Worm (Caenorhabditis elegans) whole organism, young adult: ENCODE results near the gene F07C6.4.

ENCODE experiments used
- B0035.1 ChIP-seq: sonication (generic microtip); optimal IDR thresholded peaks from 2 replicates; lab custom pipeline; 2016; ENCODE audit warnings: missing genetic modification characterization, mild to moderate bottlenecking, missing compliant biosample characterization, missing genotype, missing genetic modification reagents
- B0261.1 ChIP-seq: sonication (generic microtip); optimal IDR thresholded peaks from 2 replicates; lab custom pipeline; 2016; ENCODE audit warnings: mild to moderate bottlenecking, missing genetic modification characterization, moderate library complexity, missing compliant biosample characterization
- C06A6.2 ChIP-seq: fragments of 200-800 bp; sonication (Bioruptor generic); conservative IDR thresholded peaks from 2 replicates; pipeline ENCODE4 v1.3.6; 2022; ENCODE audit warnings: missing genetic modification characterization, missing compliant biosample characterization
- C17E4.6 ChIP-seq: fragments of 200-800 bp; sonication (Bioruptor generic); IDR thresholded peaks from 2 replicates; pipeline ENCODE4 v1.3.6; 2022; ENCODE audit warnings: missing genetic modification reagents, missing genetic modification characterization, missing compliant biosample characterization
- D2030.7 ChIP-seq: fragments of 200-800 bp; sonication (Bioruptor generic); IDR thresholded peaks from 2 replicates; pipeline ENCODE4 v1.3.6; 2022; ENCODE audit warnings: missing genetic modification reagents, missing genetic modification characterization, missing compliant biosample characterization
- F10E7.11 ChIP-seq: sonication (generic microtip); optimal IDR thresholded peaks from 2 replicates; lab custom pipeline; 2017; ENCODE audit warnings: mild to moderate bottlenecking, missing genetic modification characterization, moderate library complexity, missing compliant biosample characterization
- F22D6.2 ChIP-seq: sonication (generic microtip); optimal IDR thresholded peaks from 2 replicates; lab custom pipeline; 2016; ENCODE audit warnings: mild to moderate bottlenecking, missing genetic modification characterization, missing compliant biosample characterization
- F49E8.2 ChIP-seq: sonication (generic microtip); optimal IDR thresholded peaks from 3 replicates; lab custom pipeline; 2017; ENCODE audit warnings: missing genetic modification characterization, mild to moderate bottlenecking, missing compliant biosample characterization, antibody characterized with exemption, moderate library complexity; ENCODE audit not compliant: insufficient read depth
- F57A8.1 ChIP-seq: fragments of 200-800 bp; sonication (Bioruptor generic); optimal IDR thresholded peaks from 2 replicates; lab custom pipeline; 2018; ENCODE audit warnings: mild to moderate bottlenecking, missing genetic modification characterization, moderate library complexity, missing compliant biosample characterization
- T07F8.4 ChIP-seq: sonication (generic microtip); optimal IDR thresholded peaks from 2 replicates; lab custom pipeline; 2016; ENCODE audit warnings: mild to moderate bottlenecking, missing genetic modification characterization, moderate library complexity, missing compliant biosample characterization
- Y67H2A.10 ChIP-seq: fragments of 200-800 bp; sonication (Bioruptor generic); conservative IDR thresholded peaks from 2 replicates; pipeline ENCODE4 v1.3.6; 2022; ENCODE audit warnings: missing genetic modification reagents, missing genetic modification characterization, missing compliant biosample characterization
- aptf-3 ChIP-seq: fragments of 200-800 bp; sonication (Bioruptor generic); IDR thresholded peaks from 2 replicates; pipeline ENCODE4 v1.3.6; 2022; ENCODE audit warnings: missing genetic modification characterization, missing compliant biosample characterization
- atf-7 ChIP-seq: sonication (generic microtip); optimal IDR thresholded peaks from 2 replicates; lab custom pipeline; 2017; ENCODE audit warnings: mild to moderate bottlenecking, missing genetic modification characterization, missing compliant biosample characterization
- attf-5 ChIP-seq: fragments of 200-800 bp; sonication (Bioruptor generic); optimal IDR thresholded peaks from 2 replicates; lab custom pipeline; 2018; ENCODE audit warnings: mild to moderate bottlenecking, missing genetic modification characterization, missing compliant biosample characterization
- cebp-2 ChIP-seq: fragments of 200-800 bp; sonication (Bioruptor generic); IDR thresholded peaks from 2 replicates; pipeline ENCODE4 v1.3.6; 2022; ENCODE audit warnings: missing genetic modification characterization, missing compliant biosample characterization
- ceh-79 ChIP-seq: sonication (generic microtip); optimal IDR thresholded peaks from 2 replicates; lab custom pipeline; 2017; ENCODE audit warnings: mild to moderate bottlenecking, missing genetic modification characterization, missing compliant biosample characterization
- ceh-91 ChIP-seq: fragments of 200-800 bp; sonication (Bioruptor generic); IDR thresholded peaks from 2 replicates; pipeline ENCODE4 v1.3.6; 2022; ENCODE audit warnings: missing genetic modification reagents, missing genetic modification characterization, missing compliant biosample characterization
- dpff-1 ChIP-seq: sonication (generic microtip); optimal IDR thresholded peaks from 2 replicates; lab custom pipeline; 2017; ENCODE audit warnings: mild to moderate bottlenecking, missing genetic modification characterization, missing compliant biosample characterization
- dpl-1 ChIP-seq: fragments of 150-350 bp; optimal IDR thresholded peaks from 2 replicates; lab custom pipeline; 2014; ENCODE audit warnings: missing biosample characterization, missing genetic modification reagents, missing genetic modification characterization
- egl-18 ChIP-seq: fragments of 200-800 bp; sonication (Bioruptor generic); IDR thresholded peaks from 2 replicates; pipeline ENCODE4 v1.3.6; 2022; ENCODE audit warnings: missing genetic modification reagents, missing genetic modification characterization, missing compliant biosample characterization
- egrh-3 ChIP-seq: fragments of 200-800 bp; sonication (Bioruptor generic); IDR thresholded peaks from 2 replicates; pipeline ENCODE4 v1.3.6; 2022; ENCODE audit warnings: missing genetic modification reagents, missing genetic modification characterization, missing compliant biosample characterization
- gei-17 ChIP-seq: fragments of 200-800 bp; sonication (Bioruptor generic); optimal IDR thresholded peaks from 2 replicates; lab custom pipeline; 2018; ENCODE audit warnings: mild to moderate bottlenecking, missing genetic modification characterization, missing compliant biosample characterization
- him-1 ChIP-seq: sonication (generic microtip); optimal IDR thresholded peaks from 2 replicates; lab custom pipeline; 2016; ENCODE audit warnings: missing genotype, missing genetic modification reagents, missing genetic modification characterization, missing compliant biosample characterization
- hlh-26 ChIP-seq: fragments of 200-800 bp; sonication (Bioruptor generic); conservative IDR thresholded peaks from 2 replicates; pipeline ENCODE4 v1.3.6; 2022; ENCODE audit warnings: missing genetic modification reagents, missing genetic modification characterization, missing compliant biosample characterization
- hrde-1 ChIP-seq: sonication (generic microtip); optimal IDR thresholded peaks from 2 replicates; lab custom pipeline; 2016; ENCODE audit warnings: missing genetic modification characterization, mild to moderate bottlenecking, missing compliant biosample characterization, moderate library complexity, missing genotype, missing genetic modification reagents, borderline replicate concordance
- lag-1 ChIP-seq: fragments of 200-800 bp; sonication (Bioruptor generic); IDR thresholded peaks from 2 replicates; pipeline ENCODE4 v1.3.6; 2022; ENCODE audit warnings: missing genetic modification reagents, missing genetic modification characterization, missing compliant biosample characterization
- let-526 ChIP-seq: fragments of 200-800 bp; sonication (Bioruptor generic); IDR thresholded peaks from 2 replicates; pipeline ENCODE4 v1.3.6; 2022; ENCODE audit warnings: missing genetic modification reagents, missing genetic modification characterization, missing compliant biosample characterization
- let-607 ChIP-seq, 2 experiments: fragments of 200-800 bp in 1 of 2; sonication (Bioruptor generic) in 1 of 2; sonication (generic microtip) in 1 of 2; optimal IDR thresholded peaks; 2 replicates each; lab custom pipeline; 2016 to 2018; ENCODE audit warnings: mild to moderate bottlenecking in 2 of 2, missing compliant biosample characterization in 2 of 2, missing genetic modification characterization in 2 of 2, moderate library complexity in 2 of 2, missing genotype in 1 of 2
- lin-40 ChIP-seq: sonication (generic microtip); optimal IDR thresholded peaks from 2 replicates; lab custom pipeline; 2016; ENCODE audit warnings: missing genetic modification characterization, mild to moderate bottlenecking, missing compliant biosample characterization, missing genotype, missing genetic modification reagents
- lsy-27 ChIP-seq: sonication (generic microtip); optimal IDR thresholded peaks from 2 replicates; lab custom pipeline; 2017; ENCODE audit warnings: missing genetic modification characterization, mild to moderate bottlenecking, missing compliant biosample characterization, antibody characterized with exemption, missing genotype, borderline replicate concordance; ENCODE audit not compliant: insufficient read depth
- madf-10 ChIP-seq: sonication (generic microtip); optimal IDR thresholded peaks from 2 replicates; lab custom pipeline; 2016; ENCODE audit warnings: mild to moderate bottlenecking, missing genetic modification characterization, missing compliant biosample characterization
- mcd-1 ChIP-seq: fragments of 200-800 bp; sonication (Bioruptor generic); IDR thresholded peaks from 2 replicates; pipeline ENCODE4 v1.3.6; 2022; ENCODE audit warnings: missing genetic modification reagents, missing genetic modification characterization, missing compliant biosample characterization
- nfya-2 ChIP-seq: fragments of 200-800 bp; sonication (Bioruptor generic); IDR thresholded peaks from 2 replicates; pipeline ENCODE4 v1.3.6; 2022; ENCODE audit warnings: missing genetic modification reagents, missing genetic modification characterization, missing compliant biosample characterization
- nhr-179 ChIP-seq: sonication (generic microtip); optimal IDR thresholded peaks from 2 replicates; lab custom pipeline; 2016; ENCODE audit warnings: mild to moderate bottlenecking, missing genetic modification characterization, missing compliant biosample characterization
- nhr-90 ChIP-seq: sonication (generic microtip); optimal IDR thresholded peaks from 2 replicates; lab custom pipeline; 2016; ENCODE audit warnings: missing genotype, mild to moderate bottlenecking, missing genetic modification characterization, missing compliant biosample characterization
- pbrm-1 ChIP-seq: fragments of 200-800 bp; sonication (Bioruptor generic); IDR thresholded peaks from 2 replicates; pipeline ENCODE4 v1.3.6; 2022; ENCODE audit warnings: missing genetic modification reagents, missing genetic modification characterization, missing compliant biosample characterization
- snpc-1.1 ChIP-seq: sonication (generic microtip); optimal IDR thresholded peaks from 2 replicates; lab custom pipeline; 2017; ENCODE audit warnings: missing genetic modification characterization, mild to moderate bottlenecking, missing compliant biosample characterization, antibody characterized with exemption, moderate library complexity, missing genotype, missing genetic modification reagents; ENCODE audit not compliant: insufficient read depth
- snpc-1.3 ChIP-seq: sonication (generic microtip); optimal IDR thresholded peaks from 2 replicates; lab custom pipeline; 2017; ENCODE audit warnings: missing genetic modification characterization, mild to moderate bottlenecking, missing compliant biosample characterization, antibody characterized with exemption, moderate library complexity, missing genotype, missing genetic modification reagents; ENCODE audit not compliant: insufficient read depth
- snpc-4 ChIP-seq, 5 experiments: fragments of 150-350 bp in 1 of 5; sonication (generic microtip) in 4 of 5; optimal IDR thresholded peaks; 2 replicates each; lab custom pipeline; 2014 to 2018; ENCODE audit warnings: missing genetic modification characterization in 5 of 5, missing biosample characterization in 3 of 5, antibody characterized with exemption in 2 of 5, mild to moderate bottlenecking in 2 of 5, missing compliant biosample characterization in 2 of 5, missing genotype in 2 of 5, moderate library complexity in 2 of 5, missing genetic modification reagents in 1 of 5
- tbp1 ChIP-seq: fragments of 200-800 bp; sonication (Bioruptor generic); optimal IDR thresholded peaks from 2 replicates; lab custom pipeline; 2018; ENCODE audit warnings: mild to moderate bottlenecking, missing genetic modification characterization, missing compliant biosample characterization
- tlf-1 ChIP-seq: fragments of 200-800 bp; sonication (Bioruptor generic); optimal IDR thresholded peaks from 2 replicates; lab custom pipeline; 2018; ENCODE audit warnings: mild to moderate bottlenecking, missing genetic modification characterization, missing compliant biosample characterization
- unc-130 ChIP-seq: sonication (generic microtip); optimal IDR thresholded peaks from 2 replicates; lab custom pipeline; 2016; ENCODE audit warnings: missing genetic modification reagents, missing genetic modification characterization, missing compliant biosample characterization
- ztf-26 ChIP-seq: sonication (generic microtip); optimal IDR thresholded peaks from 2 replicates; lab custom pipeline; 2017; ENCODE audit warnings: missing genetic modification characterization, missing compliant biosample characterization
- ztf-28 ChIP-seq: fragments of 200-800 bp; sonication (Bioruptor generic); IDR thresholded peaks from 2 replicates; pipeline ENCODE4 v1.3.6; 2022; ENCODE audit warnings: missing genetic modification reagents, missing genetic modification characterization, missing compliant biosample characterization
- ztf-6 ChIP-seq: fragments of 200-800 bp; sonication (Bioruptor generic); IDR thresholded peaks from 2 replicates; pipeline ENCODE4 v1.3.6; 2022; ENCODE audit warnings: missing genetic modification reagents, missing genetic modification characterization, missing compliant biosample characterization

Gene F07C6.4

DNA sequence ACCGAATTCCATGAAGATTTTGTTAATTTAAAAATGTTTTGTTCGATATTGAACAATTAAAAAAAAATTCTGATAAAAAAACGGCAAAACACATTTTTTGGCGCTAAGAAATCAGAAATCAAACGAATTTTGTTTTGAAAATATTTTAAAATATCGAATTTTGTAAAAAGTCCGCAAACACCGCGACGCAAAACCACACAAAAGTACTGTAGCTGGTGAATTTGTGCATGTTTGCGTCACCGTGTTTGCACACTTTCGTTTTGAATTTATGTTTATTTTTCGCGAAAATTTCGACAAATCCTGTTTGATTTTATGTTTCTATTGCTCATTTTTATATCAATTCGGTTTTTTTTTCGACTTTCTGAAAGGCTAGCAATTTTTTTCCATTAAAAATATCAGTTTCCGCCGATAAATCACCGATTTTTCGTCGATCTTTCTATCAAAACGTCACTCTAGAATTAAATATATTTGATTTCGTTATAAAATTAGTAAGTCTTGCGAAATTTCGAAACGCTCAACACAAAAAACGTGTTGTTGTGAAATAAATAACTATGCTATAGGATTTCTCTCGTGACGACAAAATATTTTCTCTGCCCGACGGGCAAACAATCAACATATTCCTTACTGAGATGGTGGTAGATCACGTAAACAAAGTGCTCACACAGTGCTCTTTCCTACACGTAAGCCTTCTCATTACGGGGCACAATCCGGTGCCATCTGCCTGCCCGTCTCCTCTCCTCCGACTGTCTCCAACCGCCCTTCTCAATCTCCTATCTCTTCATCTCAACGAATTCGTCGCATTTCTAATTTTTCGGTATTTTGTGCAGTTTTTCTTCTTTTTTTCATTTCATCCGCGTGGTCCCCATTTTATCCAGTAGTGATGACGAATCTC is 26.1 kb downstream of the F07C6.4 start (continued):
- TF ChIP-seq mcd-1, result no peak; the same call in 1 of the 2 replicates
- no peak for TF ChIP-seq hrde-1
- no peak for TF ChIP-seq madf-10 (tag; lab: Kevin White, UChicago)
- TF ChIP-seq atf-7 (tag; lab: Kevin White, UChicago), result no peak
- TF ChIP-seq F22D6.2 (tag; lab: Kevin White, UChicago), result no peak
- no peak for TF ChIP-seq Y67H2A.10 (GFP tag; lab: Robert Waterston, UW)
- TF ChIP-seq B0261.1 (tag; lab: Kevin White, UChicago), result no peak
- peak; percentile 10 for TF ChIP-seq snpc-4 (GFP tag; optimal IDR thresholded peaks at IDR 0.05; lab: Kevin White, UChicago)
- peak in 3 of 4 experiments; percentile 49 to 80 (median 68) for TF ChIP-seq snpc-4 (tag; optimal IDR thresholded peaks at IDR 0.05; lab: Kevin White, UChicago)
- no peak for TF ChIP-seq ztf-6 (GFP tag; lab: Robert Waterston, UW)
- TF ChIP-seq gei-17 (GFP tag; lab: Kevin White, UChicago), result no peak
- TF ChIP-seq nfya-2, result no peak
- peak; percentile 76 for TF ChIP-seq ceh-91 (GFP tag; lab: Robert Waterston, UW)
- TF ChIP-seq snpc-1.3 (tag; lab: Kevin White, UChicago), result peak; percentile 66
- TF ChIP-seq ceh-79 (tag; lab: Kevin White, UChicago), result no peak
- no peak for TF ChIP-seq nhr-179 (tag; lab: Kevin White, UChicago)
- peak; percentile 37 for TF ChIP-seq tbp1 (GFP tag; lab: Kevin White, UChicago)
- no peak for TF ChIP-seq F10E7.11 (tag; lab: Kevin White, UChicago)
- no peak for TF ChIP-seq hlh-26 (GFP tag; lab: Robert Waterston, UW)
- TF ChIP-seq B0035.1, result no peak
- no peak for TF ChIP-seq cebp-2 (GFP tag; lab: Robert Waterston, UW)
- peak; percentile 71 for TF ChIP-seq snpc-1.1 (tag; lab: Kevin White, UChicago)
- no peak for TF ChIP-seq lsy-27
- TF ChIP-seq egrh-3 (GFP tag; lab: Robert Waterston, UW), result no peak
- peak; percentile 31 for TF ChIP-seq dpl-1 (GFP tag; lab: Kevin White, UChicago)
- TF ChIP-seq D2030.7 (GFP tag; lab: Robert Waterston, UW), result peak; percentile 73
- no peak for TF ChIP-seq F57A8.1 (GFP tag; lab: Kevin White, UChicago)
- TF ChIP-seq ztf-26 (tag; lab: Kevin White, UChicago), result no peak
- TF ChIP-seq nhr-90 (tag; lab: Kevin White, UChicago), result no peak
- no peak for TF ChIP-seq egl-18
- no peak for TF ChIP-seq lin-40 (tag; lab: Kevin White, UChicago)
- TF ChIP-seq C17E4.6 (GFP tag; lab: Robert Waterston, UW), result no peak
- TF ChIP-seq attf-5 (GFP tag; lab: Kevin White, UChicago), result no peak
- no peak for TF ChIP-seq lag-1 (GFP tag; lab: Robert Waterston, UW)
- TF ChIP-seq him-1, result no peak
- TF ChIP-seq let-607 (tag; optimal IDR thresholded peaks at IDR 0.05; lab: Kevin White, UChicago), result no peak
- TF ChIP-seq aptf-3, result no peak
- no peak for TF ChIP-seq tlf-1 (GFP tag; lab: Kevin White, UChicago)
- TF ChIP-seq F49E8.2, result peak; percentile 62
- TF ChIP-seq let-526 (GFP tag; lab: Robert Waterston, UW), result no peak
- no peak for TF ChIP-seq C06A6.2 (GFP tag; lab: Robert Waterston, UW)
- no peak for TF ChIP-seq pbrm-1 (GFP tag; lab: Robert Waterston, UW)
- TF ChIP-seq ztf-28, result no peak
- no peak for TF ChIP-seq unc-130 (GFP tag; lab: Kevin White, UChicago)
- no peak for TF ChIP-seq T07F8.4 (tag; lab: Kevin White, UChicago)
- no peak for TF ChIP-seq dpff-1
